Worm (Caenorhabditis elegans): ENCODE results near the gene R04F11.2.

R04F11.2 gene

ce11 chrV:12331820-12332219 is 13.6 kb downstream of the R04F11.2 start:
- TF ChIP-seq hnd-1 (tag; optimal IDR thresholded peaks at IDR 0.05) = peak; percentile 9
- peak; percentile 44 for TF ChIP-seq hmg-4 (GFP tag; optimal IDR thresholded peaks at IDR 0.05)
- TF ChIP-seq tra-4 (tag; optimal IDR thresholded peaks at IDR 0.05) = no peak
- no peak for TF ChIP-seq ets-7 (tag; optimal IDR thresholded peaks at IDR 0.05)
- TF ChIP-seq ceh-36 (tag; optimal IDR thresholded peaks at IDR 0.05) = peak; percentile 47
- TF ChIP-seq aly-1 (tag; optimal IDR thresholded peaks at IDR 0.05) = no peak
- 0 out of 2 replicates have a peak, but pooled peaks have one; percentile 50 for TF ChIP-seq flt-1 (GFP tag; IDR thresholded peaks at IDR 0.05)
- TF ChIP-seq sea-1 (GFP tag; conservative IDR thresholded peaks at IDR 0.05) = peak; percentile 69; the same call in 1 of the 2 replicates
- peak; percentile 46; the same call in 1 of the 2 replicates for TF ChIP-seq tbx-37 (GFP tag; conservative IDR thresholded peaks at IDR 0.05)
- TF ChIP-seq B0310.2 (tag; optimal IDR thresholded peaks at IDR 0.05) = no peak
- no peak; the same call in 1 of the 2 replicates for TF ChIP-seq tbx-11 (GFP tag; IDR thresholded peaks at IDR 0.05)
- TF ChIP-seq pes-1 (GFP tag; IDR thresholded peaks at IDR 0.05) = peak; percentile 82
- TF ChIP-seq F13C5.2 (tag; optimal IDR thresholded peaks at IDR 0.05) = no peak
- peak; percentile 10 for TF ChIP-seq ceh-13 (GFP tag; optimal IDR thresholded peaks at IDR 0.05)
- no peak for TF ChIP-seq hmbx-1 (tag; optimal IDR thresholded peaks at IDR 0.05)
- TF ChIP-seq scrt-1 (GFP tag; IDR thresholded peaks at IDR 0.05) = 0 out of 2 replicates have a peak, but pooled peaks have one; percentile 65
- no peak for TF ChIP-seq ama-1 (optimal IDR thresholded peaks at IDR 0.05)

- TF ChIP-seq pes-1 (GFP tag; IDR thresholded peaks at IDR 0.05) = no peak
- no peak for TF ChIP-seq scrt-1 (GFP tag; IDR thresholded peaks at IDR 0.05)
- TF ChIP-seq hmbx-1 (tag; optimal IDR thresholded peaks at IDR 0.05) = no peak
- TF ChIP-seq hmg-4 (GFP tag; optimal IDR thresholded peaks at IDR 0.05) = no peak
- TF ChIP-seq ceh-36 (tag; optimal IDR thresholded peaks at IDR 0.05) = no peak
- no peak for TF ChIP-seq F13C5.2 (tag; optimal IDR thresholded peaks at IDR 0.05)
- no peak for TF ChIP-seq tra-4 (tag; optimal IDR thresholded peaks at IDR 0.05)
- no peak for TF ChIP-seq B0310.2 (tag; optimal IDR thresholded peaks at IDR 0.05)
- TF ChIP-seq sea-1 (GFP tag; conservative IDR thresholded peaks at IDR 0.05) = no peak
- no peak for TF ChIP-seq ceh-13 (GFP tag; optimal IDR thresholded peaks at IDR 0.05)
- TF ChIP-seq ets-7 (tag; optimal IDR thresholded peaks at IDR 0.05) = no peak
- TF ChIP-seq aly-1 (tag; optimal IDR thresholded peaks at IDR 0.05) = no peak
- no peak for TF ChIP-seq hnd-1 (tag; optimal IDR thresholded peaks at IDR 0.05)
- no peak for TF ChIP-seq ama-1 (optimal IDR thresholded peaks at IDR 0.05)
- no peak for TF ChIP-seq tbx-11 (GFP tag; IDR thresholded peaks at IDR 0.05)
- no peak for TF ChIP-seq flt-1 (GFP tag; IDR thresholded peaks at IDR 0.05)
- no peak for TF ChIP-seq tbx-37 (GFP tag; conservative IDR thresholded peaks at IDR 0.05)
Measured at ce11 chrV:12334387-12334786, 16.2 kb downstream of the R04F11.2 start.

ce11 chrV:12337894-12338293 is 19.7 kb downstream of the R04F11.2 start, which contains the start of gene twk-13:
TSS of gene twk-13 (minus strand) at chrV:12337994.
- no peak for TF ChIP-seq flt-1 (GFP tag; IDR thresholded peaks at IDR 0.05)
- no peak for TF ChIP-seq ama-1 (optimal IDR thresholded peaks at IDR 0.05)
- TF ChIP-seq aly-1 (tag; optimal IDR thresholded peaks at IDR 0.05) = no peak
- TF ChIP-seq ceh-36 (tag; optimal IDR thresholded peaks at IDR 0.05) = no peak
- TF ChIP-seq pes-1 (GFP tag; IDR thresholded peaks at IDR 0.05) = no peak
- TF ChIP-seq tbx-11 (GFP tag; IDR thresholded peaks at IDR 0.05) = no peak
- no peak for TF ChIP-seq F13C5.2 (tag; optimal IDR thresholded peaks at IDR 0.05)
- TF ChIP-seq hmbx-1 (tag; optimal IDR thresholded peaks at IDR 0.05) = no peak
- no peak for TF ChIP-seq ets-7 (tag; optimal IDR thresholded peaks at IDR 0.05)
- TF ChIP-seq ceh-13 (GFP tag; optimal IDR thresholded peaks at IDR 0.05) = no peak
- no peak for TF ChIP-seq B0310.2 (tag; optimal IDR thresholded peaks at IDR 0.05)
- TF ChIP-seq tra-4 (tag; optimal IDR thresholded peaks at IDR 0.05) = no peak
- TF ChIP-seq scrt-1 (GFP tag; IDR thresholded peaks at IDR 0.05) = no peak
- TF ChIP-seq hmg-4 (GFP tag; optimal IDR thresholded peaks at IDR 0.05) = no peak
- TF ChIP-seq tbx-37 (GFP tag; conservative IDR thresholded peaks at IDR 0.05) = no peak
- TF ChIP-seq sea-1 (GFP tag; conservative IDR thresholded peaks at IDR 0.05) = no peak
- TF ChIP-seq hnd-1 (tag; optimal IDR thresholded peaks at IDR 0.05) = no peak

- TF ChIP-seq flt-1 (GFP tag; IDR thresholded peaks at IDR 0.05) (peak; percentile 65; the same call in 1 of the 2 replicates), hnd-1 (tag; optimal IDR thresholded peaks at IDR 0.05) (peak; percentile 29), tra-4 (tag; optimal IDR thresholded peaks at IDR 0.05) (no peak), scrt-1 (GFP tag; IDR thresholded peaks at IDR 0.05) (peak; percentile 72), ets-7 (tag; optimal IDR thresholded peaks at IDR 0.05) (no peak), hmg-4 (GFP tag; optimal IDR thresholded peaks at IDR 0.05) (no peak), tbx-11 (GFP tag; IDR thresholded peaks at IDR 0.05) (peak; percentile 76), hmbx-1 (tag; optimal IDR thresholded peaks at IDR 0.05) (peak; percentile 2), sea-1 (GFP tag; conservative IDR thresholded peaks at IDR 0.05) (no peak), ama-1 (optimal IDR thresholded peaks at IDR 0.05) (no peak), B0310.2 (tag; optimal IDR thresholded peaks at IDR 0.05) (no peak), aly-1 (tag; optimal IDR thresholded peaks at IDR 0.05) (no peak), ceh-36 (tag; optimal IDR thresholded peaks at IDR 0.05) (peak; percentile 36), ceh-13 (GFP tag; optimal IDR thresholded peaks at IDR 0.05) (peak; percentile 2), pes-1 (GFP tag; IDR thresholded peaks at IDR 0.05) (peak; percentile 60; the same call in 1 of the 2 replicates), F13C5.2 (tag; optimal IDR thresholded peaks at IDR 0.05) (peak; percentile 91), tbx-37 (GFP tag; conservative IDR thresholded peaks at IDR 0.05) (peak; percentile 50; the same call in 1 of the 2 replicates)
Measured at ce11 chrV:12343419-12343969, 25.3 kb downstream of the R04F11.2 start, which contains the start of gene tomm-20. TSS of gene tomm-20 (minus strand) at chrV:12343469.

ce11 chrV:12344845-12345244 is 26.7 kb downstream of the R04F11.2 start, which contains the start of gene F23H12.3:
TSS of gene F23H12.3 (plus strand) at chrV:12345145.
- TF ChIP-seq tbx-37 (GFP tag; conservative IDR thresholded peaks at IDR 0.05) (no peak), F13C5.2 (tag; optimal IDR thresholded peaks at IDR 0.05) (no peak), sea-1 (GFP tag; conservative IDR thresholded peaks at IDR 0.05) (no peak), tbx-11 (GFP tag; IDR thresholded peaks at IDR 0.05) (no peak), aly-1 (tag; optimal IDR thresholded peaks at IDR 0.05) (no peak), scrt-1 (GFP tag; IDR thresholded peaks at IDR 0.05) (no peak), pes-1 (GFP tag; IDR thresholded peaks at IDR 0.05) (no peak), ets-7 (tag; optimal IDR thresholded peaks at IDR 0.05) (no peak), B0310.2 (tag; optimal IDR thresholded peaks at IDR 0.05) (no peak), ama-1 (optimal IDR thresholded peaks at IDR 0.05) (no peak), hmbx-1 (tag; optimal IDR thresholded peaks at IDR 0.05) (no peak), hmg-4 (GFP tag; optimal IDR thresholded peaks at IDR 0.05) (no peak), flt-1 (GFP tag; IDR thresholded peaks at IDR 0.05) (no peak), ceh-36 (tag; optimal IDR thresholded peaks at IDR 0.05) (no peak), hnd-1 (tag; optimal IDR thresholded peaks at IDR 0.05) (no peak), tra-4 (tag; optimal IDR thresholded peaks at IDR 0.05) (no peak)

- TF ChIP-seq flt-1 (GFP tag; IDR thresholded peaks at IDR 0.05) (no peak), ets-7 (tag; optimal IDR thresholded peaks at IDR 0.05) (no peak), tra-4 (tag; optimal IDR thresholded peaks at IDR 0.05) (no peak), tbx-11 (GFP tag; IDR thresholded peaks at IDR 0.05) (no peak), ceh-13 (GFP tag; optimal IDR thresholded peaks at IDR 0.05) (no peak), hnd-1 (tag; optimal IDR thresholded peaks at IDR 0.05) (no peak), pes-1 (GFP tag; IDR thresholded peaks at IDR 0.05) (no peak), F13C5.2 (tag; optimal IDR thresholded peaks at IDR 0.05) (no peak), aly-1 (tag; optimal IDR thresholded peaks at IDR 0.05) (no peak), tbx-37 (GFP tag; conservative IDR thresholded peaks at IDR 0.05) (no peak)
Measured at ce11 chrV:12345808-12346207, 27.6 kb downstream of the R04F11.2 start, which contains the start of gene snb-2. TSS of gene snb-2 (minus strand) at chrV:12345908.

Measured in whole organism, early embryonic.